Worm (Caenorhabditis elegans) whole organism, mixed stage, embryonic: ENCODE data around the gene C03A7.2.

Experiments used
- lin-13 ChIP-seq: fragments of 150-350 bp; optimal IDR thresholded peaks from 2 replicates; lab custom pipeline; 2014; ENCODE audit warnings: missing biosample characterization, missing genetic modification characterization
- ztf-11 ChIP-seq: fragments of 150-350 bp; optimal IDR thresholded peaks from 2 replicates; lab custom pipeline; 2014; ENCODE audit warnings: missing biosample characterization, missing genetic modification characterization

ce11 chrV:5132441-5132840 is 49.3 kb upstream of the C03A7.2 start, which contains the start of gene F14F9.4:
- TF ChIP-seq ztf-11 (tag; lab: Kevin White, UChicago) = no peak
- no peak for TF ChIP-seq lin-13 (tag; lab: Kevin White, UChicago)
